Worm (Caenorhabditis elegans): Measurements from ENCODE around the gene nbs-1.

Gene nbs-1

ce11 chrII:11094431-11094830 is 1.8 kb downstream of the nbs-1 start:
- no peak for TF ChIP-seq sea-2 (GFP tag; optimal IDR thresholded peaks at IDR 0.05)
- no peak for TF ChIP-seq ztf-4 (tag; optimal IDR thresholded peaks at IDR 0.05)
- TF ChIP-seq mdl-1 (tag; optimal IDR thresholded peaks at IDR 0.05) = no peak
- TF ChIP-seq lin-15B (tag; optimal IDR thresholded peaks at IDR 0.05) = no peak
- TF ChIP-seq zag-1 (tag; optimal IDR thresholded peaks at IDR 0.05) = no peak
- no peak for TF ChIP-seq jun-1 (tag; optimal IDR thresholded peaks at IDR 0.05)
- TF ChIP-seq elt-1 (tag; optimal IDR thresholded peaks at IDR 0.05) = no peak
- TF ChIP-seq fkh-2 (tag; optimal IDR thresholded peaks at IDR 0.05) = no peak
- TF ChIP-seq nhr-25 (tag; optimal IDR thresholded peaks at IDR 0.05) = no peak
- no peak for TF ChIP-seq ceh-82 (tag; optimal IDR thresholded peaks at IDR 0.05)

- TF ChIP-seq ceh-9 (tag; optimal IDR thresholded peaks at IDR 0.05) (no peak), elt-3 (tag; optimal IDR thresholded peaks at IDR 0.05) (no peak), fos-1 (tag; optimal IDR thresholded peaks at IDR 0.05) (no peak), nhr-76 (tag; optimal IDR thresholded peaks at IDR 0.05) (no peak), nhr-67 (tag; optimal IDR thresholded peaks at IDR 0.05) (no peak), nhr-23 (tag; optimal IDR thresholded peaks at IDR 0.05) (no peak), nfya-1 (tag; optimal IDR thresholded peaks at IDR 0.05; ENCODE audit: insufficient read depth) (no peak), snpc-4 (tag; optimal IDR thresholded peaks at IDR 0.05) (no peak), fkh-2 (tag; optimal IDR thresholded peaks at IDR 0.05) (no peak), pha-4 (tag; optimal IDR thresholded peaks at IDR 0.05) (no peak), elt-1 (tag; optimal IDR thresholded peaks at IDR 0.05) (no peak), mdl-1 (tag; optimal IDR thresholded peaks at IDR 0.05) (no peak), daf-12 (tag; optimal IDR thresholded peaks at IDR 0.05) (no peak), nhr-25 (tag; optimal IDR thresholded peaks at IDR 0.05) (no peak), fkh-10 (GFP tag; optimal IDR thresholded peaks at IDR 0.05) (no peak)
Measured at ce11 chrII:11092413-11092812, 3.9 kb downstream of the nbs-1 start, which contains the start of gene rpl-42. TSS of gene rpl-42 (plus strand) at chrII:11092713.

- peak; percentile 22 for TF ChIP-seq fkh-10 (GFP tag; optimal IDR thresholded peaks at IDR 0.05)
- no peak for TF ChIP-seq nhr-23 (tag; optimal IDR thresholded peaks at IDR 0.05)
- peak; percentile 16 for TF ChIP-seq nfya-1 (tag; optimal IDR thresholded peaks at IDR 0.05; ENCODE audit: insufficient read depth)
Measured at ce11 chrII:11091577-11091976, 4.7 kb downstream of the nbs-1 start.

- TF ChIP-seq eor-1 (tag; optimal IDR thresholded peaks at IDR 0.05) (no peak), nhr-43 (tag; optimal IDR thresholded peaks at IDR 0.05; ENCODE audit: poor library complexity, severe bottlenecking) (no peak), fos-1 (tag; optimal IDR thresholded peaks at IDR 0.05) (no peak)
Measured at ce11 chrII:11089356-11089755, 6.9 kb downstream of the nbs-1 start, which contains the start of gene unc-53. TSS of gene unc-53 (minus strand) at chrII:11089456.

- TF ChIP-seq ceh-16 (tag; optimal IDR thresholded peaks at IDR 0.05) (no peak), egl-27 (tag; optimal IDR thresholded peaks at IDR 0.05) (no peak), lin-39 (tag; optimal IDR thresholded peaks at IDR 0.05) (no peak), sea-2 (GFP tag; optimal IDR thresholded peaks at IDR 0.05) (no peak), nhr-43 (tag; optimal IDR thresholded peaks at IDR 0.05; ENCODE audit: poor library complexity, severe bottlenecking) (no peak), nfya-1 (tag; optimal IDR thresholded peaks at IDR 0.05; ENCODE audit: insufficient read depth) (no peak), mdl-1 (tag; optimal IDR thresholded peaks at IDR 0.05) (no peak), elt-2 (tag; optimal IDR thresholded peaks at IDR 0.05) (no peak), elt-1 (tag; optimal IDR thresholded peaks at IDR 0.05) (no peak), mml-1 (tag; optimal IDR thresholded peaks at IDR 0.05) (no peak), eor-1 (tag; optimal IDR thresholded peaks at IDR 0.05) (no peak), nhr-11 (tag; optimal IDR thresholded peaks at IDR 0.05) (no peak), ztf-4 (tag; optimal IDR thresholded peaks at IDR 0.05) (no peak), zag-1 (tag; optimal IDR thresholded peaks at IDR 0.05) (no peak), unc-62 (GFP tag; optimal IDR thresholded peaks at IDR 0.05) (no peak), fos-1 (tag; optimal IDR thresholded peaks at IDR 0.05) (no peak), nhr-76 (tag; optimal IDR thresholded peaks at IDR 0.05) (no peak), ceh-28 (tag; optimal IDR thresholded peaks at IDR 0.05) (no peak), R02D3.7 (tag; optimal IDR thresholded peaks at IDR 0.05) (no peak), tbx-2 (tag; optimal IDR thresholded peaks at IDR 0.05) (no peak)
Measured at ce11 chrII:11088137-11088536, 8.1 kb downstream of the nbs-1 start.
